Fruit fly (Drosophila melanogaster): ENCODE data around the gene CG43390.

The CG43390 gene

dm6 chr3L:11555662-11556460, 23.9 kb downstream of the CG43390 start (continued):
- no peak for TF ChIP-seq Rx (GFP tag; IDR thresholded peaks at IDR 0.05)
- peak; percentile 77; the same call in 1 of the 2 replicates for TF ChIP-seq stc (GFP tag; IDR thresholded peaks at IDR 0.05)
- TF ChIP-seq CG16813 (GFP tag; IDR thresholded peaks at IDR 0.05; ENCODE audit: partially characterized antibody) = no peak
- peak; percentile 31 for TF ChIP-seq CG10431 (GFP tag; optimal IDR thresholded peaks at IDR 0.05)
- TF ChIP-seq Stat92E (GFP tag; optimal IDR thresholded peaks at IDR 0.05) = no peak
- no peak for TF ChIP-seq TFAM (GFP tag; optimal IDR thresholded peaks at IDR 0.05)
- TF ChIP-seq CG12744 (GFP tag; optimal IDR thresholded peaks at IDR 0.05) = peak; percentile 20
- no peak for TF ChIP-seq fru (optimal IDR thresholded peaks at IDR 0.05)
- TF ChIP-seq az2 (GFP tag; optimal IDR thresholded peaks at IDR 0.05) = peak; percentile 53
- TF ChIP-seq CG10147 (GFP tag; optimal IDR thresholded peaks at IDR 0.05) = peak; percentile 84
- peak; percentile 55 for TF ChIP-seq pho (GFP tag; optimal IDR thresholded peaks at IDR 0.05)
- peak; percentile 70 for TF ChIP-seq Camta (GFP tag; optimal IDR thresholded peaks at IDR 0.05)
- peak; percentile 65 for TF ChIP-seq Six4 (GFP tag; optimal IDR thresholded peaks at IDR 0.05)
- peak; percentile 59 for TF ChIP-seq CG11398 (GFP tag; optimal IDR thresholded peaks at IDR 0.05)
- TF ChIP-seq lbe (GFP tag; optimal IDR thresholded peaks at IDR 0.05) = no peak
- TF ChIP-seq schlank (tag; optimal IDR thresholded peaks at IDR 0.05) = no peak
- no peak for TF ChIP-seq ac (GFP tag; optimal IDR thresholded peaks at IDR 0.05)
- 0 out of 3 replicates have a peak, but pooled peaks have one; percentile 33 for TF ChIP-seq H15 (GFP tag; IDR thresholded peaks at IDR 0.05)
- TF ChIP-seq CG6765 (GFP tag; optimal IDR thresholded peaks at IDR 0.05) = peak; percentile 59
- TF ChIP-seq dan (GFP tag; IDR thresholded peaks at IDR 0.05) = no peak
- peak; percentile 39 for TF ChIP-seq fd3F (GFP tag; optimal IDR thresholded peaks at IDR 0.05)
- TF ChIP-seq gro (GFP tag; optimal IDR thresholded peaks at IDR 0.05) = peak; percentile 46
- TF ChIP-seq chif (GFP tag; optimal IDR thresholded peaks at IDR 0.05) = peak; percentile 51 to 62
- no peak for TF ChIP-seq fd102C (GFP tag; optimal IDR thresholded peaks at IDR 0.05)
- TF ChIP-seq salm (tag; optimal IDR thresholded peaks at IDR 0.05) = peak; percentile 44
- TF ChIP-seq CG9932 (GFP tag; IDR thresholded peaks at IDR 0.05) = peak; percentile 57
- TF ChIP-seq Hr78 (GFP tag; optimal IDR thresholded peaks at IDR 0.05) = peak in 1 of 2 experiments; percentile 34
- peak; percentile 21 for TF ChIP-seq exex (tag; optimal IDR thresholded peaks at IDR 0.05)
- TF ChIP-seq CG8478 (optimal IDR thresholded peaks at IDR 0.05) = no peak
- no peak for TF ChIP-seq CG6654 (GFP tag; optimal IDR thresholded peaks at IDR 0.05)
- TF ChIP-seq CG33557 (GFP tag; optimal IDR thresholded peaks at IDR 0.05) = peak; percentile 69
- TF ChIP-seq CG13775 (GFP tag; optimal IDR thresholded peaks at IDR 0.05) = peak; percentile 34
- TF ChIP-seq zfh2 (GFP tag; optimal IDR thresholded peaks at IDR 0.05) = no peak
- TF ChIP-seq CG11560 (tag; IDR thresholded peaks at IDR 0.05) = no peak
- TF ChIP-seq emc (GFP tag; optimal IDR thresholded peaks at IDR 0.05) = no peak
- TF ChIP-seq MBD-R2 (GFP tag; IDR thresholded peaks at IDR 0.05) = no peak
- TF ChIP-seq Dfd (GFP tag; optimal IDR thresholded peaks at IDR 0.05) = peak in 1 of 2 experiments; percentile 77
- TF ChIP-seq CG17186 (GFP tag; optimal IDR thresholded peaks at IDR 0.05) = peak; percentile 19
- TF ChIP-seq Mrtf (GFP tag; IDR thresholded peaks at IDR 0.05) = no peak
- TF ChIP-seq hb (GFP tag; IDR thresholded peaks at IDR 0.05; ENCODE audit: partially characterized antibody) = no peak
- peak; percentile 9; the same call in 1 of the 2 replicates for TF ChIP-seq peb (GFP tag; IDR thresholded peaks at IDR 0.05)
- TF ChIP-seq CG4730 (GFP tag; IDR thresholded peaks at IDR 0.05) = no peak
- peak; percentile 46; the same call in 1 of the 2 replicates for TF ChIP-seq wdn (GFP tag; IDR thresholded peaks at IDR 0.05)
- TF ChIP-seq shn (GFP tag; optimal IDR thresholded peaks at IDR 0.05) = peak; percentile 10
- TF ChIP-seq cg (GFP tag; optimal IDR thresholded peaks at IDR 0.05) = no peak
- TF ChIP-seq CG31388 (GFP tag; optimal IDR thresholded peaks at IDR 0.05) = no peak
- TF ChIP-seq psq (GFP tag; optimal IDR thresholded peaks at IDR 0.05) = peak; percentile 43
- TF ChIP-seq CG34422 (GFP tag; IDR thresholded peaks at IDR 0.05) = no peak
- peak; percentile 45 for TF ChIP-seq CG17328 (GFP tag; IDR thresholded peaks at IDR 0.05)
- peak in 1 of 2 experiments; percentile 89 for TF ChIP-seq bsh (GFP tag; optimal IDR thresholded peaks at IDR 0.05)
